Worm (Caenorhabditis elegans): Measurements from ENCODE around the gene ZK370.4.

ZK370.4 gene

DNA sequence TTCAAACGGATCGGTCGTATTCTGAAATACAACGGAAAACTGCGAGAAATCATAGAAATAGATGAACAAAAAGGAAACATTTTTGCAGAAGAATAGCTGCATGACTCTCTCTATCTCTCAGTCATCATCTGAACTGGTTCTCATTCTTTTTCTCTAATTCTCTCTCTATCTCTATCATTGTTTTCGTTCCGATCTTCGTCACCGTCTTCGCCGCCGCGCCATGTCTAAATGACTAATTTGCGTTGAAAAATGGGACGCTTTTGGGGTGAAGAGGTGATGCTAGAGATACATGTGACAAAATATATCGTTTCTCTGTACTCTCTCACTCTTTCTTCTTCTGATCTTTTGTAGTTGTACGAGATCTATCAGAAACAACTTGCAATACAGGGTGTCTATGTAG is 49.3 kb upstream of the ZK370.4 start (continued):
- TF ChIP-seq nhr-71 (tag; optimal IDR thresholded peaks at IDR 0.05) (peak; percentile 81), nhr-20 (tag; optimal IDR thresholded peaks at IDR 0.05) (peak; percentile 87), ceh-88 (GFP tag; IDR thresholded peaks at IDR 0.05) (no peak), sox-4 (tag; optimal IDR thresholded peaks at IDR 0.05) (no peak), ztf-11 (tag; optimal IDR thresholded peaks at IDR 0.05) (no peak), sup-37 (GFP tag; optimal IDR thresholded peaks at IDR 0.05) (no peak), F16B12.6 (tag; optimal IDR thresholded peaks at IDR 0.05) (no peak), mab-9 (GFP tag; IDR thresholded peaks at IDR 0.05) (no peak), mep-1 (tag; optimal IDR thresholded peaks at IDR 0.05) (peak; percentile 47), fkh-10 (GFP tag; optimal IDR thresholded peaks at IDR 0.05) (no peak)

DNA sequence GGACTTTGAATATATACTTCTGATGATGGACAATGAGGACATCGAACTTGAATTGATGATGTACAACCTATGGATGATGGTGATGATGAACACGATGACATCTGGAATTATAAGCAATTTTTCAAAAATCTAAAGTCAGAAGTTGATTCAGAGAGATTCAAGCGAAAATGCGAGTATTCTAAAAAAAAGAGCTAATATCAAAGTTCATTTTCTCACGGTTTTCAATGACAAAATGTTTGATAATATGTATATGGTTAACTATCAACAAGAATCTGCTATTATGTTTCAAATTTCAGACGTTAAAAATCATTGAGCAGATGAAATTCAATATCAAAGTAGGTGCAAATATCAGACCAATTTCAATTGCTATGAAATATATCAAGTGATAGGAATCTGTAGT is 48.7 kb upstream of the ZK370.4 start, which contains the start of gene K02D10.4:
TSS of gene K02D10.4 (minus strand) at position 101 of the 400 bp plus-strand sequence.
- TF ChIP-seq pag-3 (tag; optimal IDR thresholded peaks at IDR 0.05; ENCODE audit: borderline replicate concordance, insufficient read depth) (no peak), nhr-20 (tag; optimal IDR thresholded peaks at IDR 0.05) (no peak), irx-1 (tag; optimal IDR thresholded peaks at IDR 0.05) (no peak), mdl-1 (tag; optimal IDR thresholded peaks at IDR 0.05) (no peak), sptf-1 (tag; optimal IDR thresholded peaks at IDR 0.05) (no peak), fkh-8 (tag; optimal IDR thresholded peaks at IDR 0.05) (no peak), nhr-76 (tag; optimal IDR thresholded peaks at IDR 0.05) (no peak)

DNA sequence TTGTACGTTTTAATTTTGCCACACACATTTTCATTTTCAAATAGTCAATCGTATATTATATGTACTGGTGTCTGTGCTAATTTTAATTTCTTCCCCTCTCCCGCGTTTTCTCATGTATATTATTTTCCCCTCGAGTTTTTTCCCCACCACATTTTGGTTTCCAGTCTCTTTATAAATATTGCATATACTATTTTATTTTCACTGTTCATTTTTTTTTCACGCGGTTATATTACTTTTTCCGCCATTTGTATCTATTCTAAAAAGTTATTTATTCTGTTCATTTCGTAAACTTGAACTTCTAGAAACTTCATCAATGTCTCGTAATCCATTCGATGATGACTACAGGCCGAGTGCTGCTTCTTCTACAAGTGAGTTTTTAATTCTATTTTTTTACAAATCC is 44.7 kb upstream of the ZK370.4 start, which contains the start of gene snap-29:
TSS of gene snap-29 (plus strand) at position 301 of the 400 bp plus-strand sequence.
- TF ChIP-seq hpl-2 (GFP tag; optimal IDR thresholded peaks at IDR 0.05), result no peak

DNA sequence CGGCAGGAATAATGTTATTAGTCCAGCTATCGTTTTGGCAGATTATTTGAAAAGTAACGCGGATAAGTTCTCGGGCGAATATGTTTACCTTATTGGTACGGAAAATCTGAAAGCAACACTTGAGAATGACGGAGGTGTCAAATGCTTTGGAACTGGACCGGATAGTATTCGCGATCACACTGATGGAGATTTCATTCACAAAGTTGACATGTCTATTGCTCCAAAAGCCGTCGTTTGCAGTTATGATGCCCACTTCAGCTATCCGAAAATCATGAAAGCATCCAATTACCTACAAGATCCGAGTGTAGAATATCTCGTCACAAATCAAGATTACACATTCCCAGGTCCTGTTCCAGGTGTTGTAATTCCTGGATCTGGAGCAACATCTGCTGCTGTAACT is 42.2 kb upstream of the ZK370.4 start:
- no peak for TF ChIP-seq hlh-4 (tag; optimal IDR thresholded peaks at IDR 0.05)
- no peak for TF ChIP-seq efl-1 (optimal IDR thresholded peaks at IDR 0.05)
- peak in 1 of 2 experiments; percentile 37 for TF ChIP-seq efl-1 (GFP tag; optimal IDR thresholded peaks at IDR 0.05 in 1 of 2)

DNA sequence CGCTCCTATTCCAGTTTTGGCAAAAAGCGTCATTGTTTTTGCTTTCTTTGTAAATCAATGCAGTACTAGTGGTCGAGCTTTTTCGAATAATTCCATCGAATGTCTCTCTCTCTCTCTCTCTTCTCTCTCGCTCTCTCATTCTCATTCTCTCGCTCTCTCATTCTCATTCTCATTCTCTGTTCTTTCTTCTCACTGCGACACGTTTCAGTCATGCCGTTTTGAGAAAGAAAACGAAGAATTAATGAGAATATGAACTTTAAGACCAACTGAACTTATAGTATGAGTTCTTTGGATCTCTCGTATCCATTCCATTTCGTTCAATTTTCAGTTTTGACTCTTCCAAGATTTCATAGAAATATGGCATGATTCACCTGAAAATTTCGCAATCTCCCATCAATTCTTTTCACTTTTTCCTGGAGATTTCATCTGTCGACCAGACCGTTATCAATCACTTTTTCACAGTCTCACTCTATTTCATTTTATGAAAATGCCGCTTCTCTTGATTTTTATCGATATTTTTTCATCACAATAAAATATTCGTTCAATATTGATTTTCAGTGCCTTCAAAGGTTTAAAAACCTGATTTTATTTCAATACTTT is 41.3 kb upstream of the ZK370.4 start:
- peak; percentile 84 for TF ChIP-seq blmp-1 (tag; optimal IDR thresholded peaks at IDR 0.05)
- TF ChIP-seq nhr-71 (tag; optimal IDR thresholded peaks at IDR 0.05), result peak; percentile 29
- no peak for TF ChIP-seq elt-2 (tag; optimal IDR thresholded peaks at IDR 0.05)
- TF ChIP-seq unc-30 (tag; optimal IDR thresholded peaks at IDR 0.05), result no peak
- TF ChIP-seq fkh-8 (tag; optimal IDR thresholded peaks at IDR 0.05), result peak; percentile 58
- no peak for TF ChIP-seq xbp-1 (tag; optimal IDR thresholded peaks at IDR 0.05)
- no peak for TF ChIP-seq alr-1 (tag; optimal IDR thresholded peaks at IDR 0.05; ENCODE audit: borderline replicate concordance)
- no peak for TF ChIP-seq lin-13 (GFP tag; optimal IDR thresholded peaks at IDR 0.05)
- peak in 1 of 2 experiments; percentile 8 for TF ChIP-seq efl-1 (optimal IDR thresholded peaks at IDR 0.05)
- no peak for TF ChIP-seq efl-1 (GFP tag; optimal IDR thresholded peaks at IDR 0.05 in 1 of 2)
- peak; percentile 55 for TF ChIP-seq lin-14 (GFP tag; optimal IDR thresholded peaks at IDR 0.05)
- TF ChIP-seq lin-35 (GFP tag; optimal IDR thresholded peaks at IDR 0.05), result peak in 1 of 2 experiments; percentile 2
- peak; percentile 30 for TF ChIP-seq zip-4 (GFP tag; optimal IDR thresholded peaks at IDR 0.05)
- TF ChIP-seq aha-1 (tag; optimal IDR thresholded peaks at IDR 0.05), result no peak
- no peak for TF ChIP-seq zag-1 (tag; optimal IDR thresholded peaks at IDR 0.05)
- no peak for TF ChIP-seq nhr-47 (tag; optimal IDR thresholded peaks at IDR 0.05)
- TF ChIP-seq tlp-1 (tag; optimal IDR thresholded peaks at IDR 0.05), result no peak
- peak; percentile 5 for TF ChIP-seq dsc-1 (tag; optimal IDR thresholded peaks at IDR 0.05)
- TF ChIP-seq unc-62 (GFP tag; optimal IDR thresholded peaks at IDR 0.05), result no peak
- no peak for TF ChIP-seq ztf-4 (tag; optimal IDR thresholded peaks at IDR 0.05)
- peak; percentile 2 for TF ChIP-seq pax-3 (tag; optimal IDR thresholded peaks at IDR 0.05)

Data from whole organism, L1 larva.